Fruit fly (Drosophila melanogaster) whole organism, embryonic: ENCODE measurements around the gene raw.
A peak's percentile ranks its signal among the peaks of the same experiment; 100 is the strongest.

Experiments used
- Awh ChIP-seq: fragments of 200-800 bp; sonication (Bioruptor generic); IDR thresholded peaks from 2 replicates; pipeline ENCODE4, ENCODE4 v1.3.6; 2022; ENCODE audit warnings: missing biosample characterization, missing genetic modification characterization
- B-H2 ChIP-seq: fragments of 200-800 bp; sonication (Bioruptor generic); optimal IDR thresholded peaks from 2 replicates; lab custom pipeline; 2018; ENCODE audit warnings: missing biosample characterization, mild to moderate bottlenecking, missing genetic modification characterization
- BtbVII ChIP-seq: fragments of 200-800 bp; sonication (Bioruptor generic); optimal IDR thresholded peaks from 3 replicates; lab custom pipeline; 2017; ENCODE audit warnings: missing biosample characterization, mild to moderate bottlenecking, missing genetic modification characterization
- Bteb2 ChIP-seq: fragments of 200-800 bp; sonication (Bioruptor generic); optimal IDR thresholded peaks from 2 replicates; lab custom pipeline; 2016; ENCODE audit warnings: missing biosample characterization, missing genetic modification characterization
- CG10543 ChIP-seq: fragments of 200-800 bp; sonication (Bioruptor generic); optimal IDR thresholded peaks from 3 replicates; lab custom pipeline; 2017; ENCODE audit warnings: missing biosample characterization, mild to moderate bottlenecking, missing genetic modification characterization, moderate library complexity
- CG16815 ChIP-seq: fragments of 200-800 bp; sonication (Bioruptor generic); optimal IDR thresholded peaks from 3 replicates; lab custom pipeline; 2017; ENCODE audit warnings: missing biosample characterization, mild to moderate bottlenecking, missing genetic modification characterization
- CG17612 ChIP-seq: fragments of 200-800 bp; sonication (Bioruptor generic); IDR thresholded peaks from 2 replicates; pipeline ENCODE4 v1.3.6; 2022; ENCODE audit warnings: missing biosample characterization, missing genetic modification characterization
- CG18599 ChIP-seq: fragments of 200-800 bp; sonication (Bioruptor generic); optimal IDR thresholded peaks from 3 replicates; lab custom pipeline; 2017; ENCODE audit warnings: missing biosample characterization, missing genetic modification characterization, mild to moderate bottlenecking, moderate library complexity, missing genetic modification reagents
- CG2199 ChIP-seq: fragments of 200-800 bp; sonication (Bioruptor generic); IDR thresholded peaks from 3 replicates; pipeline ENCODE4 v1.3.6; 2022; ENCODE audit warnings: missing biosample characterization, missing genetic modification characterization
- CG2875 ChIP-seq: fragments of 200-800 bp; sonication (Bioruptor generic); optimal IDR thresholded peaks from 2 replicates; lab custom pipeline; 2017; ENCODE audit warnings: missing biosample characterization, mild to moderate bottlenecking, missing genetic modification characterization, missing genetic modification reagents
- CG32772 ChIP-seq: fragments of 200-800 bp; sonication (Bioruptor generic); IDR thresholded peaks from 2 replicates; pipeline ENCODE4 v1.3.6; 2022; ENCODE audit warnings: missing biosample characterization, missing genetic modification characterization
- CG33213 ChIP-seq: fragments of 200-800 bp; sonication (Bioruptor generic); optimal IDR thresholded peaks from 3 replicates; lab custom pipeline; 2016; ENCODE audit warnings: missing biosample characterization, missing genetic modification characterization
- CG34224 ChIP-seq: fragments of 200-800 bp; sonication (Bioruptor generic); IDR thresholded peaks from 3 replicates; pipeline ENCODE4 v1.3.6; 2022; ENCODE audit warnings: missing biosample characterization, missing genetic modification characterization; ENCODE audit not compliant: partially characterized antibody
- CG34376 ChIP-seq: fragments of 200-800 bp; sonication (Bioruptor generic); optimal IDR thresholded peaks from 2 replicates; lab custom pipeline; 2018; ENCODE audit warnings: missing biosample characterization, mild to moderate bottlenecking, missing genetic modification characterization
- CG42726 ChIP-seq: fragments of 200-800 bp; sonication (Bioruptor generic); IDR thresholded peaks from 2 replicates; pipeline ENCODE4 v1.3.6; 2022; ENCODE audit warnings: missing biosample characterization, missing genetic modification characterization; ENCODE audit not compliant: partially characterized antibody
- CG5180 ChIP-seq: fragments of 200-800 bp; sonication (Bioruptor generic); optimal IDR thresholded peaks from 3 replicates; lab custom pipeline; 2017; ENCODE audit warnings: missing biosample characterization, missing genetic modification characterization, mild to moderate bottlenecking, moderate library complexity, missing genetic modification reagents
- CG6791 ChIP-seq: fragments of 200-800 bp; sonication (Bioruptor generic); IDR thresholded peaks from 3 replicates; pipeline ENCODE4 v1.3.6; 2022; ENCODE audit warnings: missing biosample characterization, missing genetic modification characterization; ENCODE audit not compliant: partially characterized antibody
- CG8290 ChIP-seq, 3 experiments: fragments of 200-800 bp; sonication (Bioruptor generic); optimal IDR thresholded peaks; 2 replicates each; lab custom pipeline; 2016 to 2019; ENCODE audit warnings: missing biosample characterization in 3 of 3, missing genetic modification characterization in 3 of 3, mild to moderate bottlenecking in 2 of 3, moderate library complexity in 1 of 3
- CG8924 ChIP-seq: fragments of 200-800 bp; optimal IDR thresholded peaks from 3 replicates; lab custom pipeline; 2019; ENCODE audit warnings: missing biosample characterization, mild to moderate bottlenecking, missing genetic modification characterization, moderate library complexity
- CG9215 ChIP-seq: fragments of 200-800 bp; sonication (Bioruptor generic); IDR thresholded peaks from 2 replicates; pipeline ENCODE4 v1.3.6; 2022; ENCODE audit warnings: missing biosample characterization, missing genetic modification characterization
- CG9437 ChIP-seq: fragments of 200-800 bp; sonication (Bioruptor generic); optimal IDR thresholded peaks from 2 replicates; lab custom pipeline; 2018; ENCODE audit warnings: missing biosample characterization, mild to moderate bottlenecking, missing genetic modification characterization
- CrebB ChIP-seq: fragments of 200-800 bp; sonication (Bioruptor generic); optimal IDR thresholded peaks from 3 replicates; lab custom pipeline; 2018; ENCODE audit warnings: missing biosample characterization, mild to moderate bottlenecking, missing genetic modification characterization
- Ets65A ChIP-seq: fragments of 200-800 bp; sonication (Bioruptor generic); peaks from one replicate; lab custom pipeline; 2016; ENCODE audit warnings: missing biosample characterization, missing genetic modification characterization
- Fer1 ChIP-seq: fragments of 200-800 bp; sonication (Bioruptor generic); optimal IDR thresholded peaks from 2 replicates; lab custom pipeline; 2017; ENCODE audit warnings: missing biosample characterization, mild to moderate bottlenecking, missing genetic modification characterization
- HLH54F ChIP-seq: fragments of 200-800 bp; sonication (Bioruptor generic); optimal IDR thresholded peaks from 3 replicates; lab custom pipeline; 2016; ENCODE audit warnings: missing biosample characterization, missing genetic modification characterization
- Hr3 ChIP-seq: fragments of 200-800 bp; sonication (Bioruptor generic); optimal IDR thresholded peaks from 3 replicates; lab custom pipeline; 2016; ENCODE audit warnings: missing biosample characterization, missing genetic modification characterization
- Lhr ChIP-seq: fragments of 200-800 bp; sonication (Bioruptor generic); optimal IDR thresholded peaks from 3 replicates; lab custom pipeline; 2017; ENCODE audit warnings: mild to moderate bottlenecking, missing biosample characterization, missing genetic modification reagents, missing genetic modification characterization
- Myb ChIP-seq: fragments of 200-800 bp; sonication (Bioruptor generic); optimal IDR thresholded peaks from 2 replicates; lab custom pipeline; 2016; ENCODE audit warnings: missing biosample characterization, missing genetic modification characterization
- Ptx1 ChIP-seq: fragments of 200-800 bp; sonication (Bioruptor generic); IDR thresholded peaks from 2 replicates; pipeline ENCODE4 v1.3.6; 2022; ENCODE audit warnings: missing biosample characterization, missing genetic modification characterization
- Tbp ChIP-seq: fragments of >200 bp; optimal IDR thresholded peaks from 2 replicates; lab custom pipeline; 2018; ENCODE audit warnings: missing biosample characterization, missing genetic modification characterization
- bsh ChIP-seq, 2 experiments: fragments of 200-800 bp; sonication (Bioruptor generic); optimal IDR thresholded peaks; 2 replicates each; lab custom pipeline; 2017 to 2018; ENCODE audit warnings: mild to moderate bottlenecking in 2 of 2, missing biosample characterization in 2 of 2, missing genetic modification characterization in 2 of 2, moderate library complexity in 1 of 2
- chm ChIP-seq: fragments of 200-800 bp; sonication (Bioruptor generic); IDR thresholded peaks from 2 replicates; pipeline ENCODE4 v1.3.6; 2022; ENCODE audit warnings: missing biosample characterization, missing genetic modification characterization
- crc ChIP-seq: fragments of 200-800 bp; sonication (Bioruptor generic); optimal IDR thresholded peaks from 2 replicates; lab custom pipeline; 2016; ENCODE audit warnings: missing biosample characterization, missing genetic modification characterization
- gfzf ChIP-seq: fragments of 200-800 bp; sonication (Bioruptor generic); optimal IDR thresholded peaks from 2 replicates; lab custom pipeline; 2016; ENCODE audit warnings: missing biosample characterization, mild to moderate bottlenecking, missing genetic modification characterization, moderate library complexity
- insv ChIP-seq, 2 experiments: fragments of 200-800 bp; sonication (Bioruptor generic); optimal IDR thresholded peaks; 3 replicates each; lab custom pipeline; 2016 to 2018; ENCODE audit warnings: missing biosample characterization in 2 of 2, missing genetic modification characterization in 2 of 2
- mirr ChIP-seq: fragments of 200-800 bp; sonication (Bioruptor generic); optimal IDR thresholded peaks from 3 replicates; lab custom pipeline; 2018; ENCODE audit warnings: missing biosample characterization, mild to moderate bottlenecking, missing genetic modification characterization
- nau ChIP-seq: fragments of 200-800 bp; sonication (Bioruptor generic); optimal IDR thresholded peaks from 3 replicates; lab custom pipeline; 2017; ENCODE audit warnings: missing biosample characterization, mild to moderate bottlenecking, missing genetic modification characterization, missing genetic modification reagents
- nerfin-2 ChIP-seq: fragments of 200-800 bp; sonication (Bioruptor generic); IDR thresholded peaks from 2 replicates; pipeline ENCODE4 v1.3.6; 2022; ENCODE audit warnings: missing biosample characterization, missing genetic modification characterization; ENCODE audit not compliant: partially characterized antibody
- oc ChIP-seq: fragments of 200-800 bp; sonication (Bioruptor generic); optimal IDR thresholded peaks from 2 replicates; lab custom pipeline; 2018; ENCODE audit warnings: missing biosample characterization, mild to moderate bottlenecking, missing genetic modification characterization, moderate library complexity
- onecut ChIP-seq: fragments of 200-800 bp; sonication (Bioruptor generic); IDR thresholded peaks from 2 replicates; pipeline ENCODE4 v1.3.6; 2022; ENCODE audit warnings: missing biosample characterization, missing genetic modification characterization
- pan ChIP-seq, 4 experiments: fragments of >200 bp in 3 of 4; fragments of 200-800 bp in 1 of 4; sonication (Bioruptor generic) in 1 of 4; optimal IDR thresholded peaks in 3 of 4; IDR thresholded peaks in 1 of 4; 2 replicates each; pipeline versions ENCODE4 v1.3.6 to Lab custom; 2017 to 2022; ENCODE audit warnings: missing biosample characterization in 2 of 4, missing genetic modification characterization in 2 of 4, mixed read lengths in 1 of 4
- pho ChIP-seq: fragments of 200-800 bp; sonication (Bioruptor generic); optimal IDR thresholded peaks from 2 replicates; lab custom pipeline; 2016; ENCODE audit warnings: missing biosample characterization, missing genetic modification characterization
- pnt ChIP-seq: fragments of 200-800 bp; sonication (Bioruptor generic); optimal IDR thresholded peaks from 3 replicates; lab custom pipeline; 2016; ENCODE audit warnings: missing biosample characterization, missing genetic modification characterization
- pum ChIP-seq: fragments of 200-800 bp; sonication (Bioruptor generic); optimal IDR thresholded peaks from 2 replicates; lab custom pipeline; 2016; ENCODE audit warnings: missing biosample characterization, missing genetic modification characterization
- seq ChIP-seq: fragments of 200-800 bp; sonication (Bioruptor generic); IDR thresholded peaks from 2 replicates; pipeline ENCODE4 v1.3.6; 2022; ENCODE audit warnings: missing biosample characterization, missing genetic modification characterization
- sob ChIP-seq: fragments of 200-800 bp; sonication (Bioruptor generic); IDR thresholded peaks from 2 replicates; pipeline ENCODE4 v1.3.6; 2022; ENCODE audit warnings: missing biosample characterization, missing genetic modification characterization
- sug ChIP-seq: fragments of 200-800 bp; optimal IDR thresholded peaks from 2 replicates; lab custom pipeline; 2019; ENCODE audit warnings: missing biosample characterization, mild to moderate bottlenecking, missing genetic modification characterization, moderate library complexity
- tap ChIP-seq: fragments of 200-800 bp; optimal IDR thresholded peaks from 3 replicates; lab custom pipeline; 2019; ENCODE audit warnings: missing biosample characterization, mild to moderate bottlenecking, missing genetic modification characterization, moderate library complexity
- zen ChIP-seq: fragments of 200-800 bp; sonication (Bioruptor generic); optimal IDR thresholded peaks from 3 replicates; lab custom pipeline; 2018; ENCODE audit warnings: missing biosample characterization, mild to moderate bottlenecking, missing genetic modification characterization, moderate library complexity

raw gene

DNA sequence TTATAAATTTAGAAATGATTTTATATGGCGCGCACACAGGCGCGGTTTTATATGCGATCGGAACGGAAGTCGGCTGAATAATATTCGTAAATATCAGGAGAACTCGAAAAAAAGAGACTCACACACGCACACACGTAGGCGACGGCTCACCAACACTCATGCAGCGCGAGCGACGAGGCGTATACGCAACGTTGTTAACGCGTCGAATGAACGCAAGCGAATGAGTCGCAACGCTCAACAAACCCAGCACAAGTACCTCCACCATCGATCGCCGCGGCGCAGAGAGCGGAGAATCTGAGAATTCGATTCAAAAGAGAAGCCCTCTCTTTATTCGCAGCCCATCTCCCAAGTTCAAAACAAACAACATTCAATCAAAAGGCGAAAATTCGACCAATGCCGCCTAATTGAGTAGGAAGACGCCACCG lies 4.9 kb downstream of the raw start (continued):
- no peak for TF ChIP-seq CG5180 (GFP tag; lab: Kevin White, UChicago)
- TF ChIP-seq seq: peak; percentile 36; the same call in 1 of the 2 replicates
- TF ChIP-seq Hr3: no peak
- TF ChIP-seq crc (GFP tag; lab: Kevin White, UChicago): no peak
- TF ChIP-seq CG33213 (GFP tag; lab: Kevin White, UChicago): no peak
- TF ChIP-seq pan (optimal IDR thresholded peaks at IDR 0.05; lab: Kevin White, UChicago): no peak
- peak in 1 of 2 experiments; percentile 35 for TF ChIP-seq pan (GFP tag; optimal IDR thresholded peaks at IDR 0.05 in 1 of 2, IDR thresholded peaks at IDR 0.05 in 1 of 2)
- peak; percentile 68 for TF ChIP-seq onecut (GFP tag; lab: Robert Waterston, UW)
- peak; percentile 22 for TF ChIP-seq pho
- peak; percentile 57 for TF ChIP-seq CG18599 (GFP tag; lab: Kevin White, UChicago)
- TF ChIP-seq Myb (GFP tag; lab: Kevin White, UChicago): no peak
- TF ChIP-seq CG8290 (GFP tag; optimal IDR thresholded peaks at IDR 0.05; lab: Kevin White, UChicago): no peak
- TF ChIP-seq CG8290 (tag; optimal IDR thresholded peaks at IDR 0.05; lab: Kevin White, UChicago): peak in 1 of 2 experiments; percentile 77
- no peak for TF ChIP-seq CG16815 (GFP tag; lab: Kevin White, UChicago)
- TF ChIP-seq B-H2: peak; percentile 46
- no peak; the same call in 1 of the 2 replicates for TF ChIP-seq nerfin-2
- peak; percentile 68; the same call in 1 of the 2 replicates for TF ChIP-seq sob (GFP tag; lab: Robert Waterston, UW)
- TF ChIP-seq sug (tag; lab: Kevin White, UChicago): peak; percentile 58
- TF ChIP-seq gfzf: no peak
- peak; percentile 25 for TF ChIP-seq oc
- TF ChIP-seq Ptx1 (GFP tag; lab: Robert Waterston, UW): no peak
- TF ChIP-seq CrebB (tag; lab: Kevin White, UChicago): peak; percentile 72
- peak; percentile 87 for TF ChIP-seq CG34376
- TF ChIP-seq CG2199 (GFP tag; lab: Robert Waterston, UW): peak; percentile 91; the same call in 1 of the 3 replicates
- no peak for TF ChIP-seq insv (GFP tag; optimal IDR thresholded peaks at IDR 0.05; lab: Kevin White, UChicago)
- peak; percentile 59; the same call in 1 of the 2 replicates for TF ChIP-seq Awh (GFP tag; lab: Robert Waterston, UW)
- no peak for TF ChIP-seq CG32772 (GFP tag; lab: Robert Waterston, UW)
- TF ChIP-seq Tbp (GFP tag; lab: Kevin White, UChicago): no peak
- no peak for TF ChIP-seq CG6791 (GFP tag; lab: Robert Waterston, UW)
- peak; percentile 75 for TF ChIP-seq BtbVII (GFP tag; lab: Kevin White, UChicago)
- TF ChIP-seq CG10543 (GFP tag; lab: Kevin White, UChicago): peak; percentile 88
- no peak for TF ChIP-seq pnt (GFP tag; lab: Kevin White, UChicago)
- no peak for TF ChIP-seq HLH54F (GFP tag; lab: Kevin White, UChicago)
- peak; percentile 31 for TF ChIP-seq CG8924 (tag; lab: Kevin White, UChicago)
- TF ChIP-seq mirr (GFP tag; lab: Kevin White, UChicago): peak; percentile 75
- peak; percentile 69 for TF ChIP-seq CG42726 (GFP tag; lab: Robert Waterston, UW)
- no peak for TF ChIP-seq CG9215 (GFP tag; lab: Robert Waterston, UW)
- TF ChIP-seq CG9437 (GFP tag; lab: Kevin White, UChicago): peak; percentile 32
- TF ChIP-seq Ets65A (GFP tag; lab: Kevin White, UChicago): no peak
- TF ChIP-seq Lhr (GFP tag; lab: Kevin White, UChicago): no peak
- no peak for TF ChIP-seq pum (GFP tag; lab: Kevin White, UChicago)
- TF ChIP-seq Fer1 (GFP tag; lab: Kevin White, UChicago): peak; percentile 77
- TF ChIP-seq CG17612 (GFP tag; lab: Robert Waterston, UW): no peak
- peak in 1 of 2 experiments; percentile 30 for TF ChIP-seq bsh (GFP tag; optimal IDR thresholded peaks at IDR 0.05; lab: Kevin White, UChicago)
- peak; percentile 60 for TF ChIP-seq CG34224 (GFP tag; lab: Robert Waterston, UW)
- no peak for TF ChIP-seq CG2875
- peak; percentile 44 for TF ChIP-seq nau (GFP tag; lab: Kevin White, UChicago)
- no peak for TF ChIP-seq Bteb2
- no peak for TF ChIP-seq tap (tag; lab: Kevin White, UChicago)
- peak; percentile 89 for TF ChIP-seq chm (GFP tag; lab: Robert Waterston, UW)
- no peak for TF ChIP-seq zen
